Worm (Caenorhabditis elegans) whole organism, early embryonic: ENCODE data around the gene K01A11.1.

Experiments used
- B0310.2 ChIP-seq: sonication (generic microtip); optimal IDR thresholded peaks from 2 replicates; lab custom pipeline; 2016; ENCODE audit warnings: mild to moderate bottlenecking, missing genetic modification characterization, missing compliant biosample characterization
- F13C5.2 ChIP-seq: sonication (generic microtip); optimal IDR thresholded peaks from 2 replicates; lab custom pipeline; 2017; ENCODE audit warnings: mild to moderate bottlenecking, missing genetic modification characterization, inconsistent platforms, missing compliant biosample characterization
- aly-1 ChIP-seq: sonication (generic microtip); optimal IDR thresholded peaks from 2 replicates; lab custom pipeline; 2016; ENCODE audit warnings: missing genetic modification characterization, missing compliant biosample characterization
- ama-1 ChIP-seq: fragments of 150-350 bp; optimal IDR thresholded peaks from 2 replicates; lab custom pipeline; 2014
- ceh-13 ChIP-seq: fragments of 200-800 bp; sonication (Bioruptor generic); optimal IDR thresholded peaks from 2 replicates; lab custom pipeline; 2018; ENCODE audit warnings: mild to moderate bottlenecking, missing genetic modification characterization, missing compliant biosample characterization
- ceh-36 ChIP-seq: sonication (generic microtip); optimal IDR thresholded peaks from 2 replicates; lab custom pipeline; 2016; ENCODE audit warnings: missing genetic modification characterization, inconsistent platforms, missing compliant biosample characterization
- ets-7 ChIP-seq: sonication (generic microtip); optimal IDR thresholded peaks from 2 replicates; lab custom pipeline; 2016; ENCODE audit warnings: missing genotype, missing genetic modification characterization, missing compliant biosample characterization
- flt-1 ChIP-seq: fragments of 200-800 bp; sonication (Bioruptor generic); IDR thresholded peaks from 2 replicates; pipeline ENCODE4 v1.3.6; 2022; ENCODE audit warnings: missing genetic modification characterization, missing compliant biosample characterization
- hmbx-1 ChIP-seq: sonication (generic microtip); optimal IDR thresholded peaks from 2 replicates; lab custom pipeline; 2016; ENCODE audit warnings: mild to moderate bottlenecking, missing genetic modification characterization, missing compliant biosample characterization
- hmg-4 ChIP-seq: fragments of 200-800 bp; sonication (Bioruptor generic); optimal IDR thresholded peaks from 2 replicates; lab custom pipeline; 2018; ENCODE audit warnings: mild to moderate bottlenecking, missing genetic modification characterization, missing compliant biosample characterization
- hnd-1 ChIP-seq: sonication (generic microtip); optimal IDR thresholded peaks from 2 replicates; lab custom pipeline; 2016; ENCODE audit warnings: missing genetic modification characterization, missing compliant biosample characterization
- pes-1 ChIP-seq: fragments of 200-800 bp; sonication (Bioruptor generic); IDR thresholded peaks from 2 replicates; pipeline ENCODE4 v1.3.6; 2022; ENCODE audit warnings: missing genetic modification reagents, missing genetic modification characterization, missing compliant biosample characterization
- scrt-1 ChIP-seq: fragments of 200-800 bp; sonication (Bioruptor generic); IDR thresholded peaks from 2 replicates; pipeline ENCODE4 v1.3.6; 2022; ENCODE audit warnings: missing genetic modification characterization, missing compliant biosample characterization
- sea-1 ChIP-seq: fragments of 200-800 bp; sonication (Bioruptor generic); conservative IDR thresholded peaks from 2 replicates; pipeline ENCODE4 v1.3.6; 2022; ENCODE audit warnings: missing genetic modification characterization, missing compliant biosample characterization
- tbx-11 ChIP-seq: fragments of 200-800 bp; sonication (Bioruptor generic); IDR thresholded peaks from 2 replicates; pipeline ENCODE4 v1.3.6; 2022; ENCODE audit warnings: missing genetic modification characterization, missing compliant biosample characterization
- tbx-37 ChIP-seq: fragments of 200-800 bp; sonication (Bioruptor generic); conservative IDR thresholded peaks from 2 replicates; pipeline ENCODE4 v1.3.6; 2022; ENCODE audit warnings: missing genetic modification reagents, missing genetic modification characterization, missing compliant biosample characterization
- tra-4 ChIP-seq: sonication (generic microtip); optimal IDR thresholded peaks from 2 replicates; lab custom pipeline; 2017; ENCODE audit warnings: missing genetic modification characterization, missing compliant biosample characterization

K01A11.1 gene

DNA sequence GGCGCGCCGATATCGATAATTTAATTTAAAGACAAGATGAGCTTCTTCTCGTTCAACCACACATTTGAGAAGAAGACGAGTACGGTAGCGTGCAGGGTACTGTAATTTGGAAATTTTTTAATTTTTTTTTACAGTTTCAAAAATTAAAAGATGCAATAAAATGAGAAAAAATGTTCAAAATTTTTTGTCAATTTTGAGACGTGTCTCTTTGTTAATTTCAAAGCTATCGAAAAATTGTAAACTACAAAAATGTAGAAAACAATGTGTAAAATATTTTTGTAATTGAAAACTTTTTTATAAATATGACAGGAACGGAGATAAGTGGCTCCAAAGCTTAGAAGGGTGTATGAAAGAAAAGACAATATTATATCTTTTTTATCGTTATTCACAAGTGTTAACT lies at the start of gene K01A11.1:
K01A11.1 (minus strand) TSS at position 101 of the 400 bp plus-strand sequence.
- TF ChIP-seq hnd-1 (tag; lab: Kevin White, UChicago): no peak
- no peak for TF ChIP-seq aly-1 (tag; lab: Kevin White, UChicago)
- no peak for TF ChIP-seq B0310.2 (tag; lab: Kevin White, UChicago)
- no peak for TF ChIP-seq sea-1
- TF ChIP-seq pes-1: no peak
- no peak for TF ChIP-seq F13C5.2 (tag; lab: Kevin White, UChicago)
- TF ChIP-seq ama-1: no peak
- TF ChIP-seq ceh-36: no peak
- no peak for TF ChIP-seq tbx-37 (GFP tag; lab: Robert Waterston, UW)
- no peak for TF ChIP-seq ets-7 (tag; lab: Kevin White, UChicago)
- TF ChIP-seq hmg-4 (GFP tag; lab: Kevin White, UChicago): no peak
- no peak for TF ChIP-seq tbx-11
- no peak for TF ChIP-seq flt-1 (GFP tag; lab: Robert Waterston, UW)
- TF ChIP-seq tra-4: no peak
- no peak for TF ChIP-seq ceh-13 (GFP tag; lab: Kevin White, UChicago)
- TF ChIP-seq hmbx-1: no peak
- TF ChIP-seq scrt-1: no peak

DNA sequence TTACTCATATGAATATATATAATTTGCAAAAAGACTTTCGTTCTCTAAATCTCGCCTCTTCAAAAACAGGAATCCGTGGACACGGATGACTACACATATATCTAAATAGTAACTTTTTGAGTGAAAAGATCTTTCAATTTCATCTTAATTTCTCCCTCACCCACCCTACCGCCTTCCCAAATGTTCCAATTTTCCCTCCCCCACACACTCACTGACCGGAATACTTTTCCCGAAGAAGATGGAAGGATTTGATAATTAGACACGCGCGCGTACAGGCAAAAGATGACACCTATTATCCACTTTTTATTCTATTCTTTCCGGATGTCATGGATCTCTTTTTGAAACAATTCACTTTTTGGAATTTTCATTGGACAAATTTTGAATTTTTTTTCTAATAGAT lies 49.7 kb upstream of the K01A11.1 start:
- no peak for TF ChIP-seq tbx-11
- no peak for TF ChIP-seq hnd-1 (tag; lab: Kevin White, UChicago)
- TF ChIP-seq ama-1: no peak
- TF ChIP-seq aly-1 (tag; lab: Kevin White, UChicago): no peak
- TF ChIP-seq ets-7 (tag; lab: Kevin White, UChicago): no peak
- no peak for TF ChIP-seq flt-1 (GFP tag; lab: Robert Waterston, UW)
- no peak for TF ChIP-seq B0310.2 (tag; lab: Kevin White, UChicago)
- no peak for TF ChIP-seq hmg-4 (GFP tag; lab: Kevin White, UChicago)
- TF ChIP-seq F13C5.2 (tag; lab: Kevin White, UChicago): no peak

DNA sequence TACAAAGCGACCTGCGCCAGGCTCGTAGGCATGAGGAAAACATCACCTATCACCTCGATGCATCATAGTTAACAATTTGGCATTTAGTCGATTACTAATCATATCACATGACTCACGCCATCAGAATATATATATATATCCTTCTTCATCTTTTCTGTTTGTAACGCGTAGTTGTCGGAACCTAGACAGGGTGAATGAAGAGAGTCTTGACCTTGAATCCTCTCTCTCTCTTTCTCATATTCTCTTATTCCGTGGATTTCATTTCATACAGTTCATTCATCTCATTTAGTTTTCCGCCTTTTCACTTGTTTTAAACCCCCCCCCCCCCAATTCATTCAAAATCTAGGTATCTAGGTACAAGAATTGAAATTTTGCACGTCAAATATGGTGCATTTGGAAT lies 49.0 kb upstream of the K01A11.1 start:
- TF ChIP-seq sea-1: no peak
- no peak for TF ChIP-seq ama-1
- TF ChIP-seq hmbx-1: no peak
- TF ChIP-seq pes-1: no peak
- TF ChIP-seq flt-1 (GFP tag; lab: Robert Waterston, UW): no peak
- no peak for TF ChIP-seq hmg-4 (GFP tag; lab: Kevin White, UChicago)
- TF ChIP-seq tbx-37 (GFP tag; lab: Robert Waterston, UW): no peak
- TF ChIP-seq B0310.2 (tag; lab: Kevin White, UChicago): no peak
- no peak for TF ChIP-seq ets-7 (tag; lab: Kevin White, UChicago)
- TF ChIP-seq hnd-1 (tag; lab: Kevin White, UChicago): no peak
- no peak for TF ChIP-seq ceh-36
- no peak for TF ChIP-seq F13C5.2 (tag; lab: Kevin White, UChicago)
- TF ChIP-seq scrt-1: no peak
- no peak for TF ChIP-seq aly-1 (tag; lab: Kevin White, UChicago)
- no peak for TF ChIP-seq tra-4
- TF ChIP-seq tbx-11: no peak
- TF ChIP-seq ceh-13 (GFP tag; lab: Kevin White, UChicago): no peak

DNA sequence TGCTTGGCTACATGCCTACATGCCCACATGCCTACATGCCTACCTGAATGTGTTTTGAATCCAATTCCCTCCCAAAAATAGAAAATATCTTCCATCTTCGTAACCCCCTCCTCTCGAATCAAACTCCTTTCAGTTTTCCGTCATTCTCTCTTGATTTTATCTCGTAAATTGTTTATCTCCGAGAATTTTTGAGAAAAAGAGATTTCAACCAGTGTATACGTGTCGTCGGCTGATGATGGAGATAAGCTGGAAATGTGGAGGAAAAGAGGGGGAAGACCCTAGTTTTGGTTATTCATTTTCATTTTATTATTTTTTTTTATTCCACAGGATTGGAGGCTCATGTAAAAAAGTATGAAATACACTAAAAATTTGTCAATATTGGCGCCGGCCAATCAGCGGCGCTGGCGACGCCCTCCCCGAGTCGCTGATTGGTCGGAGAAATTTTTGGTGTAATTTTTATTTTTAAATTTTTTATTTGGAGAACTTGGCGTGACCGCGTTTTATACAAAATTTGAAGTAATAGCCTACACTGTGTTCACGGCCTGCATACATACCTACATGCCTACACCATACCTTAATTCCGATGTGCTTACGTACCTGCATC lies 47.6 kb upstream of the K01A11.1 start:
- TF ChIP-seq ceh-36: no peak
- TF ChIP-seq ama-1: no peak
- no peak for TF ChIP-seq B0310.2 (tag; lab: Kevin White, UChicago)

DNA sequence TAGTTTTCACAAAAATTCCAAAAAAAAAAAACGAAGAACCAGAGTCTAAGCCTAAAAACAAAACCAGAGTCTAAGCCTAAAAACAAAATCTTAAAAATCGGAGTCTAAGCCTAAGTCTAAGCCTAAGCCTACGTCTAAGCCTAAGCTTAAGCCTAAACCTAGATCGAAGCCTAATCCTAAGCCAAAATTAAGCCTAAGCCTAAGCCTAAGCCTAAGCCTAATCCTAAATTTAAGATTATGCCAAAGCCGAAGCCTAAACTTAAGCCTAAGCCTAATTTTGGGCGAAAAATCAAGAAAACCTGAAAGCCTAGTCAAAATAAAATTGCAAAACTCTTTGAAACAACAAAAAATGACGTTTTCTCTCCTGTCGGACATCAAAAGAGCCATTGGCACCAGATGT lies 46.1 kb upstream of the K01A11.1 start:
- TF ChIP-seq ceh-36: peak; percentile 80
- no peak for TF ChIP-seq F13C5.2 (tag; lab: Kevin White, UChicago)

DNA sequence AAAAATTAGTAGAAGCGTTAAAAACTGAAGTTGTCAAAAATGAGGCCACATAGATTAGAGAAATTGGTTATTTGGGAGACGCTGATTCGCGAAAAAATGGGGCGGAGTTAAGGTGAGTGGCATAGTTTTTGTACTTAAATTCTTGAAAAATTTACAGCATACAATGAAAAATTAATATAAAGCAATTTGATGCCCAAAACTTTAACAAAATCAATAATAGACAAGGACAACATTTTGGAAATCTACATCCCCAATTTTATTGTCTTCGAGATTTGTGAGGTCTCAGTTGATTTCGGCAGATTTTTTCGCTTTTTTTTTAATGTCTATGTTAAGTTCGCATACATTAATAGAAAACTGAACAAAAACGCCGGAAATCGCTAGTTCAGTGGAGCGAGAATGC lies 45.0 kb upstream of the K01A11.1 start:
- no peak for TF ChIP-seq F13C5.2 (tag; lab: Kevin White, UChicago)
- peak; percentile 42 for TF ChIP-seq ceh-13 (GFP tag; lab: Kevin White, UChicago)
- no peak for TF ChIP-seq hmg-4 (GFP tag; lab: Kevin White, UChicago)
- peak; percentile 56 for TF ChIP-seq hmbx-1
- peak; percentile 49 for TF ChIP-seq ets-7 (tag; lab: Kevin White, UChicago)
- peak; percentile 20; the same call in 1 of the 2 replicates for TF ChIP-seq pes-1
- TF ChIP-seq hnd-1 (tag; lab: Kevin White, UChicago): peak; percentile 40
- peak; percentile 68 for TF ChIP-seq B0310.2 (tag; lab: Kevin White, UChicago)
- TF ChIP-seq tra-4: peak; percentile 42

DNA sequence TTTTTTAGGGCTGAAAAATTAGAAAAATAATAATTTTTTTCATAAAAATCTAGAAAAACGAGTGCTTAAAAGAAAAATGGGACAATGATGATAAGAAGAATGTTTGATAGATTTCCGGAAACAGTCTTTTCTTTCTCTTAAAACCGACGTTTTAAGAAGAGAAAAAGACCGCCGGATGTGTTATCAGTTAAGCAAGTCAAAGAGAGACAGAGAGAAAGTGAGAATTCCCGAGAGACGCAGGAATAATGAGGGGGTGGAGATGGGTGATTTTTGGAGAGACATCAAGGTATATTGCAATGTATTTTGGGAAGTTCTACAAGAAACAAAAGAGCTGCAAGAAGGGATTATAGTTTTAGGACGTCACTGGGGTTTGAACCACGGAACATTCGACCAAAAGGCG lies 44.2 kb upstream of the K01A11.1 start, which contains the start of gene C34C12.9:
C34C12.9 (minus strand) TSS at position 16 of the 400 bp plus-strand sequence.
- TF ChIP-seq ets-7 (tag; lab: Kevin White, UChicago) (no peak), flt-1 (GFP tag; lab: Robert Waterston, UW) (no peak), hmg-4 (GFP tag; lab: Kevin White, UChicago) (no peak), ama-1 (no peak), tbx-37 (GFP tag; lab: Robert Waterston, UW) (no peak), B0310.2 (tag; lab: Kevin White, UChicago) (no peak), ceh-36 (no peak), tbx-11 (no peak), hnd-1 (tag; lab: Kevin White, UChicago) (no peak), hmbx-1 (no peak), F13C5.2 (tag; lab: Kevin White, UChicago) (no peak), tra-4 (no peak), scrt-1 (no peak), ceh-13 (GFP tag; lab: Kevin White, UChicago) (no peak)

DNA sequence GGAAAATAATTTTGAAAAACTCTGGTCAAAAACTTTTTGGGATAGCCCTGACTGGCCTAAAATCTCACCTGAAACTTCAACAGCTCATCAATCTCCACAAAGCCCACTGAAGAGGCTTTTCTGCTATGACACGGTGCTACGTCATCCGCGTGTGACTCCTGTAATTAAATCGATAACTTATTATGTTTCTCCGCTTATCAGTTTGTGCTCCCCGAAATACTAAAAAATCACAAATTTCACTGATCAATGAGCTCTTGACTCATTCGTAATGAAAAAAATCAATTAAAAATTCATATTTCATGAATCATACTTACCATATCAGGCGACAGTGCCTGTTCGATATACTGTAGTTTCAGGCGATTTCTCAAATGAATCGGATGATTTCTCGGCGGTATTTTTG lies 43.7 kb upstream of the K01A11.1 start:
- no peak for TF ChIP-seq hnd-1 (tag; lab: Kevin White, UChicago)
- TF ChIP-seq ama-1: no peak
